Worm (Caenorhabditis elegans) whole organism, L2 larva: ENCODE measurements around the gene Y50D7A.10.
A peak's percentile ranks its signal among the peaks of the same experiment; 100 is the strongest.

Source experiments
- C34F6.9 ChIP-seq: fragments of 150-350 bp; optimal IDR thresholded peaks from 2 replicates; lab custom pipeline; 2014; ENCODE audit warnings: missing biosample characterization, missing genetic modification characterization
- F13H6.1 ChIP-seq: sonication (generic microtip); optimal IDR thresholded peaks from 2 replicates; lab custom pipeline; 2016; ENCODE audit warnings: missing genetic modification characterization, missing compliant biosample characterization
- R02D3.7 ChIP-seq: fragments of 150-350 bp; optimal IDR thresholded peaks from 2 replicates; lab custom pipeline; 2014; ENCODE audit warnings: missing biosample characterization, missing genetic modification characterization
- Y55F3AM.14 ChIP-seq: fragments of 200-800 bp; sonication (Bioruptor generic); optimal IDR thresholded peaks from 2 replicates; lab custom pipeline; 2018; ENCODE audit warnings: mild to moderate bottlenecking, missing genetic modification characterization, missing compliant biosample characterization
- ZK546.5 ChIP-seq: sonication (generic microtip); optimal IDR thresholded peaks from 2 replicates; lab custom pipeline; 2017; ENCODE audit warnings: missing biosample characterization, missing genetic modification characterization
- alr-1 ChIP-seq: fragments of 150-350 bp; optimal IDR thresholded peaks from 2 replicates; lab custom pipeline; 2014; ENCODE audit warnings: missing biosample characterization, missing genetic modification characterization
- aly-2 ChIP-seq: fragments of 150-350 bp; optimal IDR thresholded peaks from 2 replicates; lab custom pipeline; 2014; ENCODE audit warnings: missing biosample characterization, missing genetic modification characterization
- ama-1 ChIP-seq: fragments of 150-350 bp; optimal IDR thresholded peaks from 2 replicates; lab custom pipeline; 2018; ENCODE audit warnings: inconsistent platforms
- blmp-1 ChIP-seq: sonication (generic microtip); optimal IDR thresholded peaks from 2 replicates; lab custom pipeline; 2017; ENCODE audit warnings: missing genetic modification characterization, mild to moderate bottlenecking, missing compliant biosample characterization, antibody characterized with exemption, moderate library complexity; ENCODE audit not compliant: insufficient read depth
- ceh-16 ChIP-seq: fragments of 150-350 bp; optimal IDR thresholded peaks from 2 replicates; lab custom pipeline; 2014; ENCODE audit warnings: missing biosample characterization, missing genetic modification characterization
- ceh-82 ChIP-seq: fragments of 150-350 bp; optimal IDR thresholded peaks from 2 replicates; lab custom pipeline; 2014; ENCODE audit warnings: missing biosample characterization, missing genetic modification characterization
- crh-2 ChIP-seq: sonication (generic microtip); optimal IDR thresholded peaks from 2 replicates; lab custom pipeline; 2017; ENCODE audit warnings: missing biosample characterization, missing genetic modification characterization
- dmd-4 ChIP-seq: sonication (generic microtip); optimal IDR thresholded peaks from 2 replicates; lab custom pipeline; 2017; ENCODE audit warnings: missing biosample characterization, missing genetic modification characterization
- egl-27 ChIP-seq: sonication (generic microtip); optimal IDR thresholded peaks from 3 replicates; lab custom pipeline; 2017; ENCODE audit warnings: missing biosample characterization, missing genetic modification reagents, missing genetic modification characterization
- elt-1 ChIP-seq: fragments of 150-350 bp; optimal IDR thresholded peaks from 2 replicates; lab custom pipeline; 2014; ENCODE audit warnings: missing biosample characterization, missing genetic modification characterization
- elt-3 ChIP-seq: sonication (generic microtip); optimal IDR thresholded peaks from 2 replicates; lab custom pipeline; 2017; ENCODE audit warnings: missing biosample characterization, missing genetic modification characterization
- fos-1 ChIP-seq: fragments of 150-350 bp; optimal IDR thresholded peaks from 2 replicates; lab custom pipeline; 2014; ENCODE audit warnings: missing biosample characterization, missing genetic modification characterization
- gmeb-1 ChIP-seq: fragments of 150-350 bp; optimal IDR thresholded peaks from 2 replicates; lab custom pipeline; 2014; ENCODE audit warnings: missing biosample characterization, missing genetic modification characterization
- lin-11 ChIP-seq: fragments of 150-350 bp; sonication (generic microtip); optimal IDR thresholded peaks from 2 replicates; lab custom pipeline; 2014; ENCODE audit warnings: missing biosample characterization, missing genetic modification characterization, inconsistent platforms, mixed read lengths
- lin-13 ChIP-seq: fragments of 150-350 bp; optimal IDR thresholded peaks from 2 replicates; lab custom pipeline; 2014; ENCODE audit warnings: missing biosample characterization, missing genetic modification reagents, missing genetic modification characterization
- lin-39 ChIP-seq: fragments of 150-350 bp; optimal IDR thresholded peaks from 2 replicates; lab custom pipeline; 2014; ENCODE audit warnings: missing biosample characterization, missing genetic modification reagents, missing genetic modification characterization
- lsy-2 ChIP-seq, 2 experiments: fragments of 150-350 bp in 1 of 2; sonication (generic microtip) in 1 of 2; optimal IDR thresholded peaks; 2 replicates each; lab custom pipeline; 2014 to 2017; ENCODE audit warnings: missing biosample characterization in 2 of 2, missing genetic modification characterization in 2 of 2
- mab-5 ChIP-seq: fragments of 150-350 bp; optimal IDR thresholded peaks from 2 replicates; lab custom pipeline; 2014; ENCODE audit warnings: missing biosample characterization, missing genetic modification characterization
- mbf-1 ChIP-seq: sonication (generic microtip); optimal IDR thresholded peaks from 2 replicates; lab custom pipeline; 2017; ENCODE audit warnings: missing biosample characterization, missing genetic modification characterization
- mdl-1 ChIP-seq, 2 experiments: fragments of 150-350 bp in 1 of 2; sonication (generic microtip) in 1 of 2; optimal IDR thresholded peaks; 2 replicates each; lab custom pipeline; 2017; ENCODE audit warnings: missing biosample characterization in 2 of 2, missing genetic modification characterization in 2 of 2
- nhr-10 ChIP-seq: sonication (generic microtip); optimal IDR thresholded peaks from 2 replicates; lab custom pipeline; 2017; ENCODE audit warnings: missing biosample characterization, missing genetic modification characterization
- nhr-11 ChIP-seq: fragments of 150-350 bp; optimal IDR thresholded peaks from 2 replicates; lab custom pipeline; 2014; ENCODE audit warnings: missing biosample characterization, missing genetic modification characterization
- nhr-12 ChIP-seq: fragments of 150-350 bp; optimal IDR thresholded peaks from 2 replicates; lab custom pipeline; 2014; ENCODE audit warnings: missing biosample characterization, missing genetic modification characterization
- nhr-129 ChIP-seq: fragments of 150-350 bp; optimal IDR thresholded peaks from 2 replicates; lab custom pipeline; 2014; ENCODE audit warnings: missing biosample characterization, missing genetic modification characterization
- nhr-21 ChIP-seq: fragments of 150-350 bp; optimal IDR thresholded peaks from 2 replicates; lab custom pipeline; 2014; ENCODE audit warnings: missing biosample characterization, missing genetic modification characterization
- nhr-23 ChIP-seq: fragments of 150-350 bp; optimal IDR thresholded peaks from 2 replicates; lab custom pipeline; 2014; ENCODE audit warnings: missing biosample characterization, missing genetic modification reagents, missing genetic modification characterization
- nhr-237 ChIP-seq: fragments of 150-350 bp; optimal IDR thresholded peaks from 2 replicates; lab custom pipeline; 2014; ENCODE audit warnings: missing biosample characterization, missing genetic modification characterization
- nhr-25 ChIP-seq: fragments of 150-350 bp; sonication (generic microtip); optimal IDR thresholded peaks from 3 replicates; lab custom pipeline; 2014; ENCODE audit warnings: missing biosample characterization, missing genetic modification characterization
- nhr-6 ChIP-seq: fragments of 150-350 bp; optimal IDR thresholded peaks from 2 replicates; lab custom pipeline; 2014; ENCODE audit warnings: missing biosample characterization, missing genetic modification characterization
- nhr-77 ChIP-seq: fragments of 150-350 bp; optimal IDR thresholded peaks from 2 replicates; lab custom pipeline; 2014; ENCODE audit warnings: missing biosample characterization, missing genetic modification characterization
- peb-1 ChIP-seq: fragments of 150-350 bp; optimal IDR thresholded peaks from 2 replicates; lab custom pipeline; 2014; ENCODE audit warnings: missing biosample characterization, missing genetic modification characterization
- sem-4 ChIP-seq: fragments of 150-350 bp; optimal IDR thresholded peaks from 2 replicates; lab custom pipeline; 2014; ENCODE audit warnings: missing biosample characterization, missing genetic modification reagents, missing genetic modification characterization
- skn-1 ChIP-seq: sonication (generic microtip); optimal IDR thresholded peaks from 2 replicates; lab custom pipeline; 2017; ENCODE audit warnings: missing biosample characterization, missing genetic modification characterization
- sma-3 ChIP-seq: sonication (generic microtip); optimal IDR thresholded peaks from 2 replicates; lab custom pipeline; 2016; ENCODE audit warnings: missing genetic modification reagents, missing genetic modification characterization, missing compliant biosample characterization
- sma-9 ChIP-seq, 2 experiments: fragments of 150-350 bp in 1 of 2; sonication (generic microtip) in 1 of 2; optimal IDR thresholded peaks; 2 replicates each; lab custom pipeline; 2014 to 2016; ENCODE audit warnings: missing genetic modification characterization in 2 of 2, mild to moderate bottlenecking in 1 of 2, missing biosample characterization in 1 of 2, missing compliant biosample characterization in 1 of 2, missing genetic modification reagents in 1 of 2, moderate library complexity in 1 of 2
- snpc-4 ChIP-seq: fragments of 150-350 bp; optimal IDR thresholded peaks from 2 replicates; lab custom pipeline; 2014; ENCODE audit warnings: missing biosample characterization, missing genetic modification characterization
- unc-39 ChIP-seq: fragments of 150-350 bp; optimal IDR thresholded peaks from 2 replicates; lab custom pipeline; 2014; ENCODE audit warnings: missing biosample characterization, missing genetic modification characterization
- unc-55 ChIP-seq: fragments of 150-350 bp; sonication (generic microtip); optimal IDR thresholded peaks from 3 replicates; lab custom pipeline; 2014; ENCODE audit warnings: missing biosample characterization, missing genetic modification reagents, missing genetic modification characterization
- unc-62 ChIP-seq: fragments of 150-350 bp; optimal IDR thresholded peaks from 2 replicates; lab custom pipeline; 2014; ENCODE audit warnings: missing biosample characterization, missing genetic modification reagents, missing genetic modification characterization
- zag-1 ChIP-seq: fragments of 150-350 bp; optimal IDR thresholded peaks from 2 replicates; lab custom pipeline; 2014; ENCODE audit warnings: missing biosample characterization, missing genetic modification characterization
- ztf-1 ChIP-seq: fragments of 200-800 bp; sonication (Bioruptor generic); conservative IDR thresholded peaks from 2 replicates; pipeline ENCODE4 v1.3.6; 2022; ENCODE audit warnings: missing genetic modification characterization, missing compliant biosample characterization
- ztf-11 ChIP-seq: sonication (generic microtip); optimal IDR thresholded peaks from 2 replicates; lab custom pipeline; 2017; ENCODE audit warnings: missing biosample characterization, missing genetic modification characterization
- ztf-4 ChIP-seq: fragments of 150-350 bp; optimal IDR thresholded peaks from 2 replicates; lab custom pipeline; 2014; ENCODE audit warnings: missing biosample characterization, missing genetic modification characterization

The Y50D7A.10 gene

DNA sequence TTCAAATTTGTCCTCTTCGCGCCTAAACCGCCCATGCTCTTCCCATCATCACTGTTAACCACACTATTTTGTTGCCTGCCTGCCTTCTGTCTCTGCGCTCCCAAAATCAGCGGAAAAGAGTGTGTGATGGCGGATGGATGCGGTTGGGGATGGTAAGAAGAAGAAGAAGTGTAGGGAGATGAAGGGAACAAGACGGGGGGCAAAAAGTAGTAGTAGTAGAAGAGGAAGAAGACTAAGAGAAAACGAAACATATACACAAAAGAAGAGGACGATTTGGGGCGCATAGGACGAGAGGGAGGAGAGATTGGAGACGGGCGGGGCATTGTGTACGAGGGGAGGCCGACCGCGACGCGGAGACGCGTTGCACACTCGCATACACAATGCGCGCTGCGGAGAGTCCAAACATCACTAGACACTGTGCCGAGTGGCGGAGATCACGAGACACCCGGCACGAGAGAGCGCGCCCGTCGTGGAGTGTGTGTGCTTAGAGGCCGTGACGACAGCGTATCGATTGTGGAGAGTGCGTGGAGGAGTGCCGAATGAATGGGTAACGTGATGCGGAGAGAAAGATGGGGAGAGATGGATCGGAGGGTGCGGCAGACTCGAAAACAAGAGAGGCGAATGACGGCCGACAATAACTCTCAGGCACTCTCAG lies 34.4 kb downstream of the Y50D7A.10 start:
- TF ChIP-seq nhr-21 (tag; lab: Kevin White, UChicago) = peak; percentile 94
- TF ChIP-seq nhr-11 (tag; lab: Kevin White, UChicago) = no peak
- peak; percentile 86 for TF ChIP-seq unc-55 (GFP tag; lab: Kevin White, UChicago)
- TF ChIP-seq aly-2 (tag; lab: Kevin White, UChicago) = no peak
- TF ChIP-seq lin-11 = peak; percentile 94
- TF ChIP-seq ceh-16 (tag; lab: Kevin White, UChicago) = peak; percentile 49
- peak; percentile 86 for TF ChIP-seq sma-9 (GFP tag; optimal IDR thresholded peaks at IDR 0.05; lab: Kevin White, UChicago)
- TF ChIP-seq sma-9 (tag; optimal IDR thresholded peaks at IDR 0.05; lab: Kevin White, UChicago) = no peak
- TF ChIP-seq nhr-12 (tag; lab: Kevin White, UChicago) = no peak
- TF ChIP-seq mbf-1 (tag; lab: Kevin White, UChicago) = no peak
- no peak for TF ChIP-seq elt-3 (tag; lab: Kevin White, UChicago)
- TF ChIP-seq lsy-2 (tag; optimal IDR thresholded peaks at IDR 0.05; lab: Kevin White, UChicago) = peak; percentile 34 to 87
- peak; percentile 85 for TF ChIP-seq nhr-129
- no peak for TF ChIP-seq skn-1
- peak; percentile 61 for TF ChIP-seq nhr-6 (tag; lab: Kevin White, UChicago)
- TF ChIP-seq ztf-11 (tag; lab: Kevin White, UChicago) = no peak
- TF ChIP-seq blmp-1 = peak; percentile 66
- peak; percentile 80 for TF ChIP-seq Y55F3AM.14
- no peak for TF ChIP-seq unc-39 (tag; lab: Kevin White, UChicago)
- TF ChIP-seq crh-2 (tag; lab: Kevin White, UChicago) = peak; percentile 91
- peak; percentile 33 for TF ChIP-seq ZK546.5
- TF ChIP-seq peb-1 (tag; lab: Kevin White, UChicago) = peak; percentile 48
- TF ChIP-seq nhr-237 = peak; percentile 16
- peak; percentile 57 for TF ChIP-seq fos-1
- peak; percentile 64 to 88 for TF ChIP-seq mdl-1 (tag; optimal IDR thresholded peaks at IDR 0.05; lab: Kevin White, UChicago)
- no peak for TF ChIP-seq ztf-1
- TF ChIP-seq zag-1 (tag; lab: Kevin White, UChicago) = peak; percentile 84
- peak; percentile 52 for TF ChIP-seq egl-27
- no peak for TF ChIP-seq dmd-4
- peak; percentile 91 for TF ChIP-seq C34F6.9 (tag; lab: Kevin White, UChicago)
- TF ChIP-seq mab-5 = peak; percentile 86
- peak; percentile 97 for TF ChIP-seq ama-1 (lab: Kevin White, UChicago)
- peak; percentile 81 for TF ChIP-seq unc-62 (GFP tag; lab: Kevin White, UChicago)
- no peak for TF ChIP-seq elt-1
- TF ChIP-seq nhr-10 (tag; lab: Kevin White, UChicago) = peak; percentile 46
- peak; percentile 38 for TF ChIP-seq snpc-4
- peak; percentile 96 for TF ChIP-seq F13H6.1 (tag; lab: Kevin White, UChicago)
- peak; percentile 69 for TF ChIP-seq gmeb-1 (tag; lab: Kevin White, UChicago)
- TF ChIP-seq nhr-25 (tag; lab: Kevin White, UChicago) = peak; percentile 86
- TF ChIP-seq nhr-23 = no peak
- TF ChIP-seq nhr-77 (tag; lab: Kevin White, UChicago) = no peak
- no peak for TF ChIP-seq lin-39 (tag; lab: Kevin White, UChicago)
- TF ChIP-seq ztf-4 (tag; lab: Kevin White, UChicago) = peak; percentile 84
- peak; percentile 79 for TF ChIP-seq sem-4
- TF ChIP-seq alr-1 (tag; lab: Kevin White, UChicago) = no peak
- TF ChIP-seq R02D3.7 (tag; lab: Kevin White, UChicago) = no peak
- TF ChIP-seq sma-3 (GFP tag; lab: Kevin White, UChicago) = peak; percentile 93
- TF ChIP-seq lin-13 (GFP tag; lab: Kevin White, UChicago) = peak; percentile 76
- TF ChIP-seq ceh-82 (tag; lab: Kevin White, UChicago) = peak; percentile 68
